Worm (Caenorhabditis elegans) whole organism, L3 larva: ENCODE data around the gene R10E9.4.

ENCODE experiments used
- aly-2 ChIP-seq: fragments of 150-350 bp; optimal IDR thresholded peaks from 2 replicates; lab custom pipeline; 2014; ENCODE audit warnings: missing biosample characterization, missing genetic modification characterization
- ama-1 ChIP-seq: fragments of 150-350 bp; optimal IDR thresholded peaks from 2 replicates; lab custom pipeline; 2018
- ceh-28 ChIP-seq: fragments of 150-350 bp; optimal IDR thresholded peaks from 2 replicates; lab custom pipeline; 2014; ENCODE audit warnings: missing biosample characterization, missing genetic modification reagents, missing genetic modification characterization
- ceh-82 ChIP-seq: fragments of 150-350 bp; optimal IDR thresholded peaks from 2 replicates; lab custom pipeline; 2014; ENCODE audit warnings: missing biosample characterization, missing genetic modification characterization
- daf-12 ChIP-seq: fragments of 150-350 bp; optimal IDR thresholded peaks from 2 replicates; lab custom pipeline; 2014; ENCODE audit warnings: missing biosample characterization, missing genetic modification reagents, missing genetic modification characterization
- egl-27 ChIP-seq: sonication (generic microtip); optimal IDR thresholded peaks from 4 replicates; lab custom pipeline; 2017; ENCODE audit warnings: missing biosample characterization, missing genetic modification reagents, missing genetic modification characterization
- elt-1 ChIP-seq: fragments of 150-350 bp; optimal IDR thresholded peaks from 2 replicates; lab custom pipeline; 2014; ENCODE audit warnings: missing biosample characterization, missing genetic modification characterization
- elt-2 ChIP-seq: sonication (generic microtip); optimal IDR thresholded peaks from 2 replicates; lab custom pipeline; 2016; ENCODE audit warnings: missing genetic modification reagents, mild to moderate bottlenecking, missing genetic modification characterization, missing compliant biosample characterization
- eor-1 ChIP-seq, 2 experiments: fragments of 150-350 bp; optimal IDR thresholded peaks; 2 replicates each; lab custom pipeline; 2014 to 2018; ENCODE audit warnings: missing biosample characterization in 2 of 2, missing genetic modification characterization in 2 of 2
- fkh-10 ChIP-seq: sonication (generic microtip); optimal IDR thresholded peaks from 2 replicates; lab custom pipeline; 2017; ENCODE audit warnings: missing biosample characterization, missing genetic modification reagents, missing genetic modification characterization
- hmg-11 ChIP-seq: sonication (generic microtip); optimal IDR thresholded peaks from 2 replicates; lab custom pipeline; 2016; ENCODE audit warnings: missing genetic modification characterization, missing compliant biosample characterization
- jun-1 ChIP-seq: fragments of 150-350 bp; optimal IDR thresholded peaks from 2 replicates; lab custom pipeline; 2014; ENCODE audit warnings: missing biosample characterization, missing genetic modification reagents, missing genetic modification characterization
- lin-15B ChIP-seq: fragments of 150-350 bp; optimal IDR thresholded peaks from 2 replicates; lab custom pipeline; 2014; ENCODE audit warnings: missing biosample characterization, missing genetic modification characterization
- lin-39 ChIP-seq: fragments of 150-350 bp; optimal IDR thresholded peaks from 2 replicates; lab custom pipeline; 2018; ENCODE audit warnings: missing biosample characterization, missing genetic modification reagents, missing genetic modification characterization
- lsy-12 ChIP-seq: sonication (generic microtip); optimal IDR thresholded peaks from 2 replicates; lab custom pipeline; 2016; ENCODE audit warnings: mild to moderate bottlenecking, missing genetic modification characterization, missing compliant biosample characterization
- mdl-1 ChIP-seq: fragments of 150-350 bp; optimal IDR thresholded peaks from 2 replicates; lab custom pipeline; 2014; ENCODE audit warnings: missing biosample characterization, missing genetic modification characterization
- mml-1 ChIP-seq: fragments of 150-350 bp; sonication (generic microtip); optimal IDR thresholded peaks from 3 replicates; lab custom pipeline; 2014; ENCODE audit warnings: missing biosample characterization, missing genetic modification characterization
- nfya-1 ChIP-seq: sonication (generic microtip); optimal IDR thresholded peaks from 2 replicates; lab custom pipeline; 2017; ENCODE audit warnings: missing genetic modification characterization, mild to moderate bottlenecking, missing compliant biosample characterization, antibody characterized with exemption, moderate library complexity; ENCODE audit not compliant: insufficient read depth
- nhr-11 ChIP-seq: fragments of 150-350 bp; optimal IDR thresholded peaks from 2 replicates; lab custom pipeline; 2014; ENCODE audit warnings: missing biosample characterization, missing genetic modification characterization
- nhr-23 ChIP-seq: fragments of 150-350 bp; optimal IDR thresholded peaks from 2 replicates; lab custom pipeline; 2014; ENCODE audit warnings: missing biosample characterization, missing genetic modification reagents, missing genetic modification characterization
- nhr-25 ChIP-seq: sonication (generic microtip); optimal IDR thresholded peaks from 2 replicates; lab custom pipeline; 2017; ENCODE audit warnings: missing biosample characterization, missing genetic modification characterization
- nhr-28 ChIP-seq: fragments of 150-350 bp; optimal IDR thresholded peaks from 2 replicates; lab custom pipeline; 2014; ENCODE audit warnings: missing biosample characterization, missing genetic modification characterization
- nhr-43 ChIP-seq: sonication (generic microtip); optimal IDR thresholded peaks from 2 replicates; lab custom pipeline; 2016; ENCODE audit warnings: mild to moderate bottlenecking, missing genetic modification characterization, missing compliant biosample characterization; ENCODE audit not compliant: poor library complexity, severe bottlenecking
- pha-4 ChIP-seq: fragments of 150-350 bp; optimal IDR thresholded peaks from 2 replicates; lab custom pipeline; 2014; ENCODE audit warnings: missing biosample characterization, missing genetic modification reagents, missing genetic modification characterization
- pqm-1 ChIP-seq: fragments of 150-350 bp; optimal IDR thresholded peaks from 2 replicates; lab custom pipeline; 2017; ENCODE audit warnings: missing biosample characterization, missing genetic modification characterization, inconsistent platforms
- sea-2 ChIP-seq: fragments of 150-350 bp; sonication (generic microtip); optimal IDR thresholded peaks from 4 replicates; lab custom pipeline; 2014; ENCODE audit warnings: missing biosample characterization, missing genetic modification reagents, missing genetic modification characterization
- skn-1 ChIP-seq: fragments of 150-350 bp; optimal IDR thresholded peaks from 2 replicates; lab custom pipeline; 2014; ENCODE audit warnings: missing biosample characterization, missing genetic modification characterization
- tbx-2 ChIP-seq: sonication (generic microtip); optimal IDR thresholded peaks from 2 replicates; lab custom pipeline; 2016; ENCODE audit warnings: mild to moderate bottlenecking, missing genetic modification characterization, missing compliant biosample characterization
- unc-39 ChIP-seq: sonication (generic microtip); optimal IDR thresholded peaks from 4 replicates; lab custom pipeline; 2017; ENCODE audit warnings: missing biosample characterization, missing genetic modification characterization
- unc-62 ChIP-seq: fragments of 150-350 bp; sonication (generic microtip); optimal IDR thresholded peaks from 4 replicates; lab custom pipeline; 2014; ENCODE audit warnings: missing biosample characterization, missing genetic modification reagents, missing genetic modification characterization
- ztf-4 ChIP-seq: fragments of 150-350 bp; optimal IDR thresholded peaks from 2 replicates; lab custom pipeline; 2014; ENCODE audit warnings: missing biosample characterization, missing genetic modification characterization

The R10E9.4 gene

ce11 chrIII:4015382-4015986, 42.9 kb upstream of the R10E9.4 start:
- TF ChIP-seq ceh-82 (tag; lab: Kevin White, UChicago) (peak; percentile 33), pha-4 (tag; lab: Kevin White, UChicago) (peak; percentile 60), ama-1 (lab: Kevin White, UChicago) (peak; percentile 72), nhr-23 (tag; lab: Kevin White, UChicago) (peak; percentile 57), jun-1 (tag; lab: Kevin White, UChicago) (peak; percentile 48), fkh-10 (GFP tag; lab: Kevin White, UChicago) (no peak), ceh-28 (tag; lab: Kevin White, UChicago) (peak; percentile 40), tbx-2 (tag; lab: Kevin White, UChicago) (peak; percentile 17), nhr-11 (no peak), ztf-4 (tag; lab: Kevin White, UChicago) (peak; percentile 57), nhr-43 (tag; lab: Kevin White, UChicago) (peak; percentile 52), lsy-12 (peak; percentile 26), elt-1 (tag; lab: Kevin White, UChicago) (no peak), elt-2 (tag; lab: Kevin White, UChicago) (peak; percentile 7), pqm-1 (tag; lab: Kevin White, UChicago) (no peak), egl-27 (tag; lab: Kevin White, UChicago) (peak; percentile 10), aly-2 (peak; percentile 90), daf-12 (no peak), sea-2 (GFP tag; lab: Kevin White, UChicago) (no peak)

ce11 chrIII:4013061-4013460, 40.5 kb upstream of the R10E9.4 start:
- TF ChIP-seq pqm-1 (tag; lab: Kevin White, UChicago), result no peak
- TF ChIP-seq, all 47 proteins: peak for 0

ce11 chrIII:4012036-4012435, 39.4 kb upstream of the R10E9.4 start, which contains the start of gene C36E8.4:
Gene C36E8.4, plus strand, starts transcription at chrIII:4012336.
- TF ChIP-seq nhr-28 (tag; lab: Kevin White, UChicago) (no peak), sea-2 (GFP tag; lab: Kevin White, UChicago) (no peak), jun-1 (tag; lab: Kevin White, UChicago) (no peak), nhr-11 (no peak), nhr-25 (tag; lab: Kevin White, UChicago) (no peak), mml-1 (tag; lab: Kevin White, UChicago) (no peak), egl-27 (tag; lab: Kevin White, UChicago) (no peak), mdl-1 (tag; lab: Kevin White, UChicago) (no peak), eor-1 (tag; optimal IDR thresholded peaks at IDR 0.05; lab: Kevin White, UChicago) (no peak), unc-62 (GFP tag; lab: Kevin White, UChicago) (no peak), hmg-11 (tag; lab: Kevin White, UChicago) (no peak)

- TF ChIP-seq elt-2 (tag; lab: Kevin White, UChicago), result peak; percentile 46
- TF ChIP-seq mdl-1 (tag; lab: Kevin White, UChicago), result no peak
- no peak for TF ChIP-seq unc-39 (tag; lab: Kevin White, UChicago)
- TF ChIP-seq pqm-1 (tag; lab: Kevin White, UChicago), result peak; percentile 27
- TF ChIP-seq ztf-4 (tag; lab: Kevin White, UChicago), result no peak
- no peak for TF ChIP-seq fkh-10 (GFP tag; lab: Kevin White, UChicago)
These were observed 38.4 kb upstream of the R10E9.4 start for ce11 chrIII:4010987-4011386.

- TF ChIP-seq nfya-1 (peak; percentile 17), lin-15B (tag; lab: Kevin White, UChicago) (no peak), nhr-11 (no peak), hmg-11 (tag; lab: Kevin White, UChicago) (peak; percentile 64), eor-1 (tag; optimal IDR thresholded peaks at IDR 0.05; lab: Kevin White, UChicago) (no peak), lin-39 (tag; lab: Kevin White, UChicago) (peak; percentile 67), nhr-25 (tag; lab: Kevin White, UChicago) (peak; percentile 22)
These were observed 37.6 kb upstream of the R10E9.4 start for ce11 chrIII:4010168-4010567.

ce11 chrIII:4009181-4009580, 36.6 kb upstream of the R10E9.4 start:
- TF ChIP-seq hmg-11 (tag; lab: Kevin White, UChicago) (no peak), nfya-1 (peak; percentile 86), skn-1 (tag; lab: Kevin White, UChicago) (no peak), nhr-43 (tag; lab: Kevin White, UChicago) (no peak)
